Fruit fly (Drosophila melanogaster): Measurements from ENCODE around the gene meng.

meng gene

DNA sequence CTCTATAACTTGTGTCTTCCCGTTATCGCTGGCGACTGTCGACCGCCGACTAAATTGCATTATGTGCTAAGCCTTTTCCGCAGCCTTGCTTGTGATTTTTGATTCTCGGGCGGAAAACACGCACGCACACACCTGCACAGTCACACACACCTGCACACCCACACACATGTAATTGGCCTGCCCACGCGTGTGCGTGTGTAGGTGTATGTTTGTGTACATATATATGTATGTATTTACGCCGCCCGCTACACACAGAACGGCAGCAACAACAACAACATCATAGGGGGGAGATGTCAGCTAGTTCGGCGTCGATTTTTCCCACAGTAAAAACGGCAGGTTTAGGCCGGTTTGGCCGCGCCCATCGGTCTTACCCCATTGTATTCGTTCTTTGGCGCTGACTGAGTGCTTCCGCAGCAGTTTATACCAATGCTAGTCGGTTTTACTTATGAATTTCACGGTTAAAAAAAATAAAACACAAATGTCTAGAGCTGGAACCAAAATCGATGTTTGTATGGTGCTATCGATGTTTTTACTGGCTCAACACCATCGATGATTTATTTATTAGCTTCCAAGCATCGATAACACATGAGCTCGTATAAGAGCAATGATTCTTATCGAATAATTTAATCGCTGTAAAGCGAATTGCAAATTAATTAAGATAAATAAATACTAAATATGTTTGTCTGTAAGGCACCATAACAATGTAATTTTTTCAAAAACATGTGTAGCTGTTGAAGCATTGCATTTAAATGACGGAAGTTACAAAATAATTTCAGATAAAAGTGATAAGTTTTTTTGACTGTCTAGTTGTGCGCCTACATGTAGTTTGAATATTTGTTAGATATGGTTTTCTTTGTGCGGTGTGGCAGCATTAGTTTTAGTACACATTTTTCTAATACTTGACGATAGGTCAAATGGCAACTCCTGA lies 19.2 kb upstream of the meng start, which contains the start of gene homer (continued):
- TF ChIP-seq Fer2 (tag; optimal IDR thresholded peaks at IDR 0.05) (no peak), zf30C (GFP tag; optimal IDR thresholded peaks at IDR 0.05) (no peak), CG8765 (GFP tag; IDR thresholded peaks at IDR 0.05) (0 out of 2 replicates have a peak, but pooled peaks have one; percentile 25), CG4328 (GFP tag; optimal IDR thresholded peaks at IDR 0.05) (no peak), HLH4C (GFP tag; IDR thresholded peaks at IDR 0.05; ENCODE audit: partially characterized antibody) (peak; percentile 97), Doc3 (GFP tag; IDR thresholded peaks at IDR 0.05; ENCODE audit: partially characterized antibody) (peak; percentile 78), Max (GFP tag; optimal IDR thresholded peaks at IDR 0.05) (no peak), lbe (GFP tag; optimal IDR thresholded peaks at IDR 0.05) (peak; percentile 43), CG31441 (GFP tag; IDR thresholded peaks at IDR 0.05) (no peak), CG2199 (GFP tag; IDR thresholded peaks at IDR 0.05) (no peak), ash1 (GFP tag; optimal IDR thresholded peaks at IDR 0.05) (no peak), CG2889 (GFP tag; IDR thresholded peaks at IDR 0.05) (no peak), pan (optimal IDR thresholded peaks at IDR 0.05) (no peak), pan (GFP tag; optimal IDR thresholded peaks at IDR 0.05 in 1 of 2, IDR thresholded peaks at IDR 0.05 in 1 of 2) (no peak), btn (GFP tag; optimal IDR thresholded peaks at IDR 0.05) (no peak), CoRest (tag; optimal IDR thresholded peaks at IDR 0.05) (no peak), CG10209 (GFP tag; optimal IDR thresholded peaks at IDR 0.05) (no peak), vfl (GFP tag; optimal IDR thresholded peaks at IDR 0.05) (no peak), jing (GFP tag; optimal IDR thresholded peaks at IDR 0.05) (no peak), tx (GFP tag; optimal IDR thresholded peaks at IDR 0.05) (no peak), so (GFP tag; IDR thresholded peaks at IDR 0.05) (no peak), emc (GFP tag; optimal IDR thresholded peaks at IDR 0.05) (no peak), CkIIα-i1 (GFP tag; IDR thresholded peaks at IDR 0.05) (0 out of 2 replicates have a peak, but pooled peaks have one; percentile 19), CG3726 (GFP tag; IDR thresholded peaks at IDR 0.05) (no peak), CG2678 (tag; optimal IDR thresholded peaks at IDR 0.05) (no peak), zen2 (GFP tag; IDR thresholded peaks at IDR 0.05; ENCODE audit: partially characterized antibody) (peak; percentile 83), p53 (GFP tag; optimal IDR thresholded peaks at IDR 0.05) (no peak), CG8924 (tag; optimal IDR thresholded peaks at IDR 0.05) (peak; percentile 3), Hsf (GFP tag; optimal IDR thresholded peaks at IDR 0.05) (no peak), Trl (optimal IDR thresholded peaks at IDR 0.05) (no peak), Trl (GFP tag; optimal IDR thresholded peaks at IDR 0.05) (no peak), CG14710 (tag; optimal IDR thresholded peaks at IDR 0.05) (peak; percentile 45), prd (optimal IDR thresholded peaks at IDR 0.05) (no peak), prd (GFP tag; IDR thresholded peaks at IDR 0.05) (no peak; the same call in 2 of the 3 replicates), fd102C (GFP tag; optimal IDR thresholded peaks at IDR 0.05) (no peak), fd96Cb (tag; optimal IDR thresholded peaks at IDR 0.05) (no peak), crc (GFP tag; optimal IDR thresholded peaks at IDR 0.05) (no peak), CG8944 (GFP tag; optimal IDR thresholded peaks at IDR 0.05) (no peak), CG11247 (GFP tag; IDR thresholded peaks at IDR 0.05) (no peak), CG6272 (GFP tag; IDR thresholded peaks at IDR 0.05) (no peak), CG10543 (GFP tag; optimal IDR thresholded peaks at IDR 0.05) (peak; percentile 50), Nf-YC (tag; optimal IDR thresholded peaks at IDR 0.05) (peak; percentile 57), hb (GFP tag; IDR thresholded peaks at IDR 0.05; ENCODE audit: partially characterized antibody) (peak; percentile 95), kay (GFP tag; optimal IDR thresholded peaks at IDR 0.05) (no peak), Lim3 (GFP tag; IDR thresholded peaks at IDR 0.05) (no peak), CG6254 (GFP tag; optimal IDR thresholded peaks at IDR 0.05) (no peak), BtbVII (GFP tag; optimal IDR thresholded peaks at IDR 0.05) (no peak), sna (GFP tag; IDR thresholded peaks at IDR 0.05; ENCODE audit: partially characterized antibody) (peak; percentile 86; the same call in 1 of the 2 replicates), salm (tag; optimal IDR thresholded peaks at IDR 0.05) (no peak)
